Fruit fly (Drosophila melanogaster) whole organism, prepupa: ENCODE measurements around the gene CG13088.

Source experiments
- Blimp-1 ChIP-seq: fragments of 200-800 bp; sonication (Bioruptor generic); optimal IDR thresholded peaks from 3 replicates; lab custom pipeline; 2017; ENCODE audit warnings: missing biosample characterization, missing genetic modification characterization, mild to moderate bottlenecking, moderate library complexity, missing genetic modification reagents
- CG10669 ChIP-seq: fragments of 200-800 bp; sonication (Bioruptor generic); optimal IDR thresholded peaks from 3 replicates; lab custom pipeline; 2018; ENCODE audit warnings: missing biosample characterization, mild to moderate bottlenecking, missing genetic modification characterization, moderate library complexity
- CG11762 ChIP-seq: fragments of 200-800 bp; sonication (Bioruptor generic); optimal IDR thresholded peaks from 3 replicates; lab custom pipeline; 2016; ENCODE audit warnings: missing biosample characterization, missing genetic modification characterization; ENCODE audit not compliant: insufficient read depth
- CG11902 ChIP-seq: fragments of 200-800 bp; sonication (Bioruptor generic); optimal IDR thresholded peaks from 3 replicates; lab custom pipeline; 2016; ENCODE audit warnings: missing biosample characterization, missing genetic modification characterization
- CG15336 ChIP-seq: fragments of 200-800 bp; sonication (Bioruptor generic); IDR thresholded peaks from 2 replicates; pipeline ENCODE4 v1.3.6; 2022; ENCODE audit warnings: missing biosample characterization, missing genetic modification characterization
- CG16779 ChIP-seq: fragments of 200-800 bp; sonication (Bioruptor generic); optimal IDR thresholded peaks from 3 replicates; lab custom pipeline; 2017; ENCODE audit warnings: missing biosample characterization, mild to moderate bottlenecking, missing genetic modification characterization
- CG3032 ChIP-seq: fragments of 200-800 bp; optimal IDR thresholded peaks from 2 replicates; lab custom pipeline; 2019; ENCODE audit warnings: missing biosample characterization, mild to moderate bottlenecking, missing genetic modification characterization, moderate library complexity
- CG32006 ChIP-seq: fragments of 200-800 bp; sonication (Bioruptor generic); optimal IDR thresholded peaks from 3 replicates; lab custom pipeline; 2017; ENCODE audit warnings: missing biosample characterization, mild to moderate bottlenecking, missing genetic modification characterization
- CG3919 ChIP-seq: fragments of 200-800 bp; sonication (Bioruptor generic); optimal IDR thresholded peaks from 3 replicates; lab custom pipeline; 2016; ENCODE audit warnings: missing biosample characterization, missing genetic modification characterization
- CG4318 ChIP-seq: fragments of 200-800 bp; sonication (Bioruptor generic); optimal IDR thresholded peaks from 3 replicates; lab custom pipeline; 2017; ENCODE audit warnings: missing biosample characterization, mild to moderate bottlenecking, missing genetic modification characterization
- CG6276 ChIP-seq: fragments of 200-800 bp; sonication (Bioruptor generic); optimal IDR thresholded peaks from 2 replicates; lab custom pipeline; 2017; ENCODE audit warnings: missing biosample characterization, mild to moderate bottlenecking, missing genetic modification characterization
- CG6792 ChIP-seq: fragments of 200-800 bp; sonication (Bioruptor generic); optimal IDR thresholded peaks from 3 replicates; lab custom pipeline; 2016; ENCODE audit warnings: missing biosample characterization, missing genetic modification characterization
- CG6808 ChIP-seq: fragments of 200-800 bp; sonication (Bioruptor generic); optimal IDR thresholded peaks from 3 replicates; lab custom pipeline; 2017; ENCODE audit warnings: missing biosample characterization, missing genetic modification characterization, mild to moderate bottlenecking, moderate library complexity, missing genetic modification reagents
- CG6854 ChIP-seq: fragments of 200-800 bp; sonication (Bioruptor generic); optimal IDR thresholded peaks from 2 replicates; lab custom pipeline; 2017; ENCODE audit warnings: missing biosample characterization, mild to moderate bottlenecking, missing genetic modification characterization
- CG8319 ChIP-seq: fragments of 200-800 bp; sonication (Bioruptor generic); optimal IDR thresholded peaks from 3 replicates; lab custom pipeline; 2016; ENCODE audit warnings: missing biosample characterization, missing genetic modification characterization
- CG8632 ChIP-seq: fragments of 200-800 bp; sonication (Bioruptor generic); optimal IDR thresholded peaks from 3 replicates; lab custom pipeline; 2016; ENCODE audit warnings: missing biosample characterization, missing genetic modification characterization
- CG9139 ChIP-seq: fragments of 200-800 bp; sonication (Bioruptor generic); optimal IDR thresholded peaks from 3 replicates; lab custom pipeline; 2017; ENCODE audit warnings: missing biosample characterization, mild to moderate bottlenecking, missing genetic modification characterization
- Eip75B ChIP-seq: fragments of 200-800 bp; sonication (Bioruptor generic); optimal IDR thresholded peaks from 3 replicates; lab custom pipeline; 2016; ENCODE audit warnings: missing biosample characterization, missing genetic modification characterization
- Eip78C ChIP-seq: fragments of 200-800 bp; sonication (Bioruptor generic); peaks from one replicate; lab custom pipeline; 2016; ENCODE audit warnings: missing biosample characterization, missing genetic modification characterization
- Eip93F ChIP-seq: fragments of 200-800 bp; sonication (Bioruptor generic); optimal IDR thresholded peaks from 2 replicates; lab custom pipeline; 2016; ENCODE audit warnings: missing biosample characterization, mild to moderate bottlenecking, missing genetic modification characterization
- Ets96B ChIP-seq: fragments of 200-800 bp; optimal IDR thresholded peaks from 2 replicates; lab custom pipeline; 2019; ENCODE audit warnings: missing biosample characterization, mild to moderate bottlenecking, missing genetic modification characterization, moderate library complexity
- Gug ChIP-seq: fragments of 200-800 bp; sonication (Bioruptor generic); IDR thresholded peaks from 2 replicates; pipeline ENCODE4 v1.3.6; 2022; ENCODE audit warnings: missing biosample characterization, missing genetic modification characterization
- Hr38 ChIP-seq: sonication (Bioruptor generic); optimal IDR thresholded peaks from 2 replicates; lab custom pipeline; 2016; ENCODE audit warnings: missing biosample characterization, missing genetic modification characterization
- Hr39 ChIP-seq: fragments of 200-800 bp; sonication (Bioruptor generic); optimal IDR thresholded peaks from 2 replicates; lab custom pipeline; 2016; ENCODE audit warnings: missing biosample characterization, missing genetic modification characterization
- Hr4 ChIP-seq: fragments of 200-800 bp; sonication (Bioruptor generic); optimal IDR thresholded peaks from 3 replicates; lab custom pipeline; 2016; ENCODE audit warnings: missing biosample characterization, missing genetic modification characterization
- Met ChIP-seq: fragments of 200-800 bp; sonication (Bioruptor generic); optimal IDR thresholded peaks from 3 replicates; lab custom pipeline; 2016; ENCODE audit warnings: missing biosample characterization, missing genetic modification characterization
- OdsH ChIP-seq: fragments of 200-800 bp; sonication (Bioruptor generic); optimal IDR thresholded peaks from 3 replicates; lab custom pipeline; 2016; ENCODE audit warnings: missing biosample characterization, missing genetic modification characterization
- Smox ChIP-seq: fragments of 200-800 bp; sonication (Bioruptor generic); optimal IDR thresholded peaks from 3 replicates; lab custom pipeline; 2016; ENCODE audit warnings: missing biosample characterization, missing genetic modification characterization
- Sox14 ChIP-seq: fragments of 200-800 bp; sonication (Bioruptor generic); optimal IDR thresholded peaks from 3 replicates; lab custom pipeline; 2016; ENCODE audit warnings: missing biosample characterization, missing genetic modification characterization
- acj6 ChIP-seq: fragments of 200-800 bp; sonication (Bioruptor generic); optimal IDR thresholded peaks from 3 replicates; lab custom pipeline; 2016; ENCODE audit warnings: missing biosample characterization, missing genetic modification characterization
- cyc ChIP-seq: fragments of 200-800 bp; sonication (Bioruptor generic); optimal IDR thresholded peaks from 3 replicates; lab custom pipeline; 2016; ENCODE audit warnings: missing biosample characterization, missing genetic modification characterization
- esn ChIP-seq: fragments of 200-800 bp; sonication (Bioruptor generic); optimal IDR thresholded peaks from 2 replicates; lab custom pipeline; 2016; ENCODE audit warnings: missing biosample characterization, mild to moderate bottlenecking, missing genetic modification characterization, moderate library complexity
- fd85E ChIP-seq: fragments of 200-800 bp; sonication (Bioruptor generic); optimal IDR thresholded peaks from 3 replicates; lab custom pipeline; 2016; ENCODE audit warnings: missing biosample characterization, missing genetic modification characterization
- fkh ChIP-seq: fragments of 200-800 bp; sonication (Bioruptor generic); optimal IDR thresholded peaks from 3 replicates; lab custom pipeline; 2017; ENCODE audit warnings: missing biosample characterization, mild to moderate bottlenecking, missing genetic modification characterization, moderate library complexity
- lz ChIP-seq: fragments of 200-800 bp; sonication (Bioruptor generic); optimal IDR thresholded peaks from 3 replicates; lab custom pipeline; 2016; ENCODE audit warnings: missing biosample characterization, missing genetic modification characterization
- net ChIP-seq: fragments of 200-800 bp; sonication (Bioruptor generic); optimal IDR thresholded peaks from 3 replicates; lab custom pipeline; 2016; ENCODE audit warnings: missing biosample characterization, missing genetic modification characterization
- spab ChIP-seq: fragments of 200-800 bp; sonication (Bioruptor generic); optimal IDR thresholded peaks from 2 replicates; lab custom pipeline; 2017; ENCODE audit warnings: missing biosample characterization, mild to moderate bottlenecking, missing genetic modification characterization, missing genetic modification reagents
- ss ChIP-seq, 2 experiments: fragments of 200-800 bp; sonication (Bioruptor generic); optimal IDR thresholded peaks; 2 replicates in 1 of 2; 3 replicates in 1 of 2; lab custom pipeline; 2017 to 2018; ENCODE audit warnings: mild to moderate bottlenecking in 2 of 2, missing biosample characterization in 2 of 2, missing genetic modification characterization in 2 of 2, moderate library complexity in 1 of 2
- topi ChIP-seq: fragments of 200-800 bp; sonication (Bioruptor generic); optimal IDR thresholded peaks from 3 replicates; lab custom pipeline; 2016; ENCODE audit warnings: missing biosample characterization, missing genetic modification characterization
- vri ChIP-seq: fragments of 200-800 bp; sonication (Bioruptor generic); optimal IDR thresholded peaks from 3 replicates; lab custom pipeline; 2016; ENCODE audit warnings: missing biosample characterization, mild to moderate bottlenecking, missing genetic modification characterization

Gene CG13088

dm6 chr2L:8488735-8489134 is at the start of gene CG13088:
TSS of gene CG13088 (plus strand) at chr2L:8488981.
- no peak for TF ChIP-seq Eip75B (GFP tag; lab: Kevin White, UChicago)
- peak; percentile 2 for TF ChIP-seq CG6792 (GFP tag; lab: Kevin White, UChicago)
- TF ChIP-seq Hr38 (GFP tag; lab: Kevin White, UChicago) = no peak
- TF ChIP-seq Smox (GFP tag; lab: Kevin White, UChicago) = peak; percentile 12
- TF ChIP-seq CG9139 (GFP tag; lab: Kevin White, UChicago) = no peak
- TF ChIP-seq cyc (GFP tag; lab: Kevin White, UChicago) = peak; percentile 24
- TF ChIP-seq lz (GFP tag; lab: Kevin White, UChicago) = peak; percentile 14
- TF ChIP-seq fkh (GFP tag; lab: Kevin White, UChicago) = peak; percentile 98
- TF ChIP-seq, all 60 proteins: peak for 5

- no peak for TF ChIP-seq Ets96B (tag; lab: Kevin White, UChicago)
- no peak for TF ChIP-seq CG4318 (GFP tag; lab: Kevin White, UChicago)
- TF ChIP-seq spab = no peak
- TF ChIP-seq CG6854 = no peak
- no peak for TF ChIP-seq Hr38 (GFP tag; lab: Kevin White, UChicago)
- no peak for TF ChIP-seq Blimp-1 (GFP tag; lab: Kevin White, UChicago)
- no peak for TF ChIP-seq CG3919 (GFP tag; lab: Kevin White, UChicago)
- TF ChIP-seq CG10669 = no peak
- no peak for TF ChIP-seq CG16779 (tag; lab: Kevin White, UChicago)
- TF ChIP-seq CG9139 (GFP tag; lab: Kevin White, UChicago) = no peak
- TF ChIP-seq CG11762 (GFP tag; lab: Kevin White, UChicago) = no peak
- no peak for TF ChIP-seq OdsH
- TF ChIP-seq fkh (GFP tag; lab: Kevin White, UChicago) = no peak
- TF ChIP-seq, all 60 proteins: peak for 0
Measured at dm6 chr2L:8442147-8442546, 46.6 kb upstream of the CG13088 start, which contains the start of gene CG31897. TSS of gene CG31897 (plus strand) at chr2L:8442447.

dm6 chr2L:8449358-8449757 is 39.4 kb upstream of the CG13088 start, which contains the start of gene Aasdh:
TSS of gene Aasdh (minus strand) at chr2L:8449576.
- TF ChIP-seq Sox14 (GFP tag; lab: Kevin White, UChicago) (no peak), CG15336 (GFP tag; lab: Robert Waterston, UW) (no peak), cyc (GFP tag; lab: Kevin White, UChicago) (no peak), Gug (GFP tag; lab: Robert Waterston, UW) (no peak), CG6854 (no peak), CG6276 (GFP tag; lab: Kevin White, UChicago) (no peak), fd85E (GFP tag; lab: Kevin White, UChicago) (no peak), Hr4 (no peak), Met (GFP tag; lab: Kevin White, UChicago) (no peak), topi (GFP tag; lab: Kevin White, UChicago) (no peak), vri (GFP tag; lab: Kevin White, UChicago) (no peak), CG3032 (tag; lab: Kevin White, UChicago) (no peak), CG6792 (GFP tag; lab: Kevin White, UChicago) (no peak), Eip75B (GFP tag; lab: Kevin White, UChicago) (no peak)

dm6 chr2L:8451497-8451896 is 37.3 kb upstream of the CG13088 start:
- TF ChIP-seq Eip93F (GFP tag; lab: Kevin White, UChicago) = peak; percentile 52
- no peak for TF ChIP-seq fkh (GFP tag; lab: Kevin White, UChicago)

- TF ChIP-seq OdsH (peak; percentile 23), Eip93F (GFP tag; lab: Kevin White, UChicago) (no peak), CG8632 (GFP tag; lab: Kevin White, UChicago) (no peak), Eip78C (GFP tag; lab: Kevin White, UChicago) (peak; percentile 73), vri (GFP tag; lab: Kevin White, UChicago) (peak; percentile 3), Hr39 (GFP tag; lab: Kevin White, UChicago) (peak; percentile 23), spab (no peak), CG8319 (no peak), ss (GFP tag; optimal IDR thresholded peaks at IDR 0.05; lab: Kevin White, UChicago) (no peak), CG11762 (GFP tag; lab: Kevin White, UChicago) (no peak), CG6808 (no peak), fd85E (GFP tag; lab: Kevin White, UChicago) (no peak), net (GFP tag; lab: Kevin White, UChicago) (peak; percentile 10), CG6792 (GFP tag; lab: Kevin White, UChicago) (no peak), Sox14 (GFP tag; lab: Kevin White, UChicago) (no peak), acj6 (GFP tag; lab: Kevin White, UChicago) (peak; percentile 24), CG4318 (GFP tag; lab: Kevin White, UChicago) (no peak), CG32006 (GFP tag; lab: Kevin White, UChicago) (peak; percentile 33), topi (GFP tag; lab: Kevin White, UChicago) (peak; percentile 16), CG11902 (GFP tag; lab: Kevin White, UChicago) (no peak), esn (GFP tag; lab: Kevin White, UChicago) (peak; percentile 23)
Measured at dm6 chr2L:8461782-8462453, 26.9 kb upstream of the CG13088 start.
